Fruit fly (Drosophila melanogaster): ENCODE data around the gene CHMP2B.
A peak's percentile ranks its signal among the peaks of the same experiment; 100 is the strongest.

DNA sequence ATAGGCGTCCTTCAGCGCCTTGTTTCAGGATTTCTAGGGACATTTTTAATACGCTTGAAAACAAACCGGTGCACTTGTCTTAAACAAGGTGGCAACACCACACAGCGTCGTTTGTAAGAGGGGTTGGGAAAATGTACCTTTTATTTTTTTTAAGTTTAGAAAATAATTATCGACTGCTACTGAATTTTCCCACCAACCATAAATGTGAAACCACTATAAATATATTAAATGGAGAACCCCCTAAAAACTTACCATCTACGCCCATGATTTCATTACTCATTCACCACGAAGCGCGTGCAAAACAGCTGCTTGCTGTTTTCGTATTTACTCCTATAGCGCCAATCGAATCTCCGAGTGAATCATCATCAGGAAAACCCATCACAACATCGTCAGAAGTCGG lies at the start of gene CHMP2B, which contains the start of gene Tcs5:
- TF ChIP-seq Mio (GFP tag; optimal IDR thresholded peaks at IDR 0.05) = peak; percentile 96
- TF ChIP-seq usp (GFP tag; optimal IDR thresholded peaks at IDR 0.05) = no peak
- peak; percentile 59 for TF ChIP-seq Myc (optimal IDR thresholded peaks at IDR 0.05)
- peak; percentile 100 for TF ChIP-seq OdsH (GFP tag; optimal IDR thresholded peaks at IDR 0.05)
- peak; percentile 100 for TF ChIP-seq h (GFP tag; optimal IDR thresholded peaks at IDR 0.05)

Measured in whole organism, wandering third instar larva.